Fruit fly (Drosophila melanogaster) whole organism, embryonic: ENCODE data around the gene CG33795.
A peak's percentile ranks its signal among the peaks of the same experiment; 100 is the strongest.

Source experiments
- ATbp ChIP-seq: fragments of 200-800 bp; sonication (Bioruptor generic); optimal IDR thresholded peaks from 2 replicates; lab custom pipeline; 2017; ENCODE audit warnings: missing biosample characterization, mild to moderate bottlenecking, missing genetic modification characterization, missing genetic modification reagents
- Abd-B ChIP-seq: fragments of 200-800 bp; sonication (Bioruptor generic); optimal IDR thresholded peaks from 2 replicates; lab custom pipeline; 2018; ENCODE audit warnings: missing biosample characterization, mild to moderate bottlenecking, missing genetic modification characterization, moderate library complexity
- CG10543 ChIP-seq: fragments of 200-800 bp; sonication (Bioruptor generic); optimal IDR thresholded peaks from 3 replicates; lab custom pipeline; 2017; ENCODE audit warnings: missing biosample characterization, mild to moderate bottlenecking, missing genetic modification characterization, moderate library complexity
- CG10654 ChIP-seq: fragments of 200-800 bp; sonication (Bioruptor generic); optimal IDR thresholded peaks from 2 replicates; lab custom pipeline; 2016; ENCODE audit warnings: missing biosample characterization, missing genetic modification characterization
- CG11504 ChIP-seq: fragments of 200-800 bp; sonication (Bioruptor generic); optimal IDR thresholded peaks from 3 replicates; lab custom pipeline; 2019; ENCODE audit warnings: missing biosample characterization, mild to moderate bottlenecking, missing genetic modification characterization, moderate library complexity
- CG11723 ChIP-seq: fragments of 200-800 bp; sonication (Bioruptor generic); optimal IDR thresholded peaks from 2 replicates; lab custom pipeline; 2017; ENCODE audit warnings: missing biosample characterization, mild to moderate bottlenecking, missing genetic modification characterization
- CG12155 ChIP-seq: fragments of 200-800 bp; sonication (Bioruptor generic); optimal IDR thresholded peaks from 3 replicates; lab custom pipeline; 2016; ENCODE audit warnings: missing biosample characterization, missing genetic modification characterization
- CG12236 ChIP-seq: fragments of 200-800 bp; sonication (Bioruptor generic); optimal IDR thresholded peaks from 2 replicates; lab custom pipeline; 2016; ENCODE audit warnings: missing biosample characterization, missing genetic modification characterization
- CG12744 ChIP-seq: fragments of 200-800 bp; sonication (Bioruptor generic); optimal IDR thresholded peaks from 2 replicates; lab custom pipeline; 2016; ENCODE audit warnings: missing biosample characterization, missing genetic modification characterization
- CG14441 ChIP-seq: fragments of 200-800 bp; sonication (Bioruptor generic); IDR thresholded peaks from 2 replicates; pipeline ENCODE4 v1.3.6; 2022; ENCODE audit warnings: missing biosample characterization, missing genetic modification characterization
- CG16863 ChIP-seq: fragments of 200-800 bp; sonication (Bioruptor generic); optimal IDR thresholded peaks from 3 replicates; lab custom pipeline; 2016; ENCODE audit warnings: missing biosample characterization, missing genetic modification characterization
- CG2678 ChIP-seq: fragments of 200-800 bp; sonication (Bioruptor generic); optimal IDR thresholded peaks from 3 replicates; lab custom pipeline; 2019; ENCODE audit warnings: missing biosample characterization, mild to moderate bottlenecking, missing genetic modification characterization, moderate library complexity
- CG34224 ChIP-seq: fragments of 200-800 bp; sonication (Bioruptor generic); IDR thresholded peaks from 3 replicates; pipeline ENCODE4 v1.3.6; 2022; ENCODE audit warnings: missing biosample characterization, missing genetic modification characterization; ENCODE audit not compliant: partially characterized antibody
- CG6254 ChIP-seq: fragments of 200-800 bp; sonication (Bioruptor generic); optimal IDR thresholded peaks from 3 replicates; lab custom pipeline; 2017; ENCODE audit warnings: mild to moderate bottlenecking, missing biosample characterization, missing genetic modification reagents, missing genetic modification characterization
- CG6813 ChIP-seq: fragments of 200-800 bp; sonication (Bioruptor generic); optimal IDR thresholded peaks from 2 replicates; lab custom pipeline; 2017; ENCODE audit warnings: missing biosample characterization, missing genetic modification characterization, mild to moderate bottlenecking, moderate library complexity, missing genetic modification reagents
- CG7839 ChIP-seq: fragments of 200-800 bp; sonication (Bioruptor generic); optimal IDR thresholded peaks from 3 replicates; lab custom pipeline; 2018; ENCODE audit warnings: missing biosample characterization, mild to moderate bottlenecking, missing genetic modification characterization, moderate library complexity
- CG8944 ChIP-seq: fragments of 200-800 bp; sonication (Bioruptor generic); optimal IDR thresholded peaks from 3 replicates; lab custom pipeline; 2016; ENCODE audit warnings: missing biosample characterization, missing genetic modification characterization
- CG9932 ChIP-seq: fragments of 200-800 bp; sonication (Bioruptor generic); IDR thresholded peaks from 2 replicates; pipeline ENCODE4 v1.3.6; 2022; ENCODE audit warnings: missing biosample characterization, missing genetic modification characterization
- CkIIα-i1 ChIP-seq: fragments of 200-800 bp; sonication (Bioruptor generic); IDR thresholded peaks from 2 replicates; pipeline ENCODE4 v1.3.6; 2022; ENCODE audit warnings: missing biosample characterization, missing genetic modification characterization
- D19A ChIP-seq: fragments of 200-800 bp; optimal IDR thresholded peaks from 3 replicates; lab custom pipeline; 2019; ENCODE audit warnings: missing biosample characterization, mild to moderate bottlenecking, missing genetic modification characterization, moderate library complexity
- HHEX ChIP-seq: fragments of 200-800 bp; sonication (Bioruptor generic); optimal IDR thresholded peaks from 3 replicates; lab custom pipeline; 2017; ENCODE audit warnings: missing biosample characterization, mild to moderate bottlenecking, missing genetic modification characterization, missing genetic modification reagents
- HmgZ ChIP-seq: fragments of 200-800 bp; sonication (Bioruptor generic); optimal IDR thresholded peaks from 2 replicates; lab custom pipeline; 2018; ENCODE audit warnings: missing biosample characterization, mild to moderate bottlenecking, missing genetic modification characterization
- Hr3 ChIP-seq: fragments of 200-800 bp; sonication (Bioruptor generic); optimal IDR thresholded peaks from 3 replicates; lab custom pipeline; 2016; ENCODE audit warnings: missing biosample characterization, missing genetic modification characterization
- Lpt ChIP-seq: fragments of >200 bp; optimal IDR thresholded peaks from 2 replicates; lab custom pipeline; 2018; ENCODE audit warnings: missing biosample characterization, missing genetic modification characterization
- Mes4 ChIP-seq: fragments of 200-800 bp; sonication (Bioruptor generic); optimal IDR thresholded peaks from 2 replicates; lab custom pipeline; 2016; ENCODE audit warnings: missing biosample characterization, missing genetic modification characterization
- Myb ChIP-seq: fragments of 200-800 bp; sonication (Bioruptor generic); optimal IDR thresholded peaks from 2 replicates; lab custom pipeline; 2016; ENCODE audit warnings: missing biosample characterization, missing genetic modification characterization
- Nf-YA ChIP-seq: fragments of 200-800 bp; sonication (Bioruptor generic); IDR thresholded peaks from 2 replicates; pipeline ENCODE4 v1.3.6; 2022; ENCODE audit warnings: missing biosample characterization, missing genetic modification characterization
- Nf-YC ChIP-seq: fragments of 200-800 bp; optimal IDR thresholded peaks from 3 replicates; lab custom pipeline; 2019; ENCODE audit warnings: missing biosample characterization, mild to moderate bottlenecking, missing genetic modification characterization, moderate library complexity
- Side ChIP-seq: fragments of 200-800 bp; sonication (Bioruptor generic); optimal IDR thresholded peaks from 2 replicates; lab custom pipeline; 2016; ENCODE audit warnings: missing biosample characterization, missing genetic modification characterization
- Trl ChIP-seq, 3 experiments: fragments of >200 bp in 2 of 3; fragments of 200-800 bp in 1 of 3; sonication (Bioruptor generic) in 1 of 3; optimal IDR thresholded peaks; 2 replicates in 1 of 3; 3 replicates in 2 of 3; lab custom pipeline; 2016 to 2017; ENCODE audit warnings: missing biosample characterization in 1 of 3, missing genetic modification characterization in 1 of 3
- Usf ChIP-seq: fragments of 200-800 bp; sonication (Bioruptor generic); optimal IDR thresholded peaks from 2 replicates; lab custom pipeline; 2017; ENCODE audit warnings: missing genotype, missing biosample characterization, missing genetic modification characterization
- ab ChIP-seq: fragments of 200-800 bp; sonication (Bioruptor generic); optimal IDR thresholded peaks from 2 replicates; lab custom pipeline; 2016; ENCODE audit warnings: missing biosample characterization, missing genetic modification characterization
- aop ChIP-seq: fragments of 200-800 bp; sonication (Bioruptor generic); IDR thresholded peaks from 2 replicates; pipeline ENCODE4 v1.3.6; 2022; ENCODE audit warnings: missing biosample characterization, missing genetic modification characterization
- az2 ChIP-seq: fragments of 200-800 bp; sonication (Bioruptor generic); optimal IDR thresholded peaks from 3 replicates; lab custom pipeline; 2016; ENCODE audit warnings: missing biosample characterization, missing genetic modification characterization
- bowl ChIP-seq: fragments of 200-800 bp; sonication (Bioruptor generic); IDR thresholded peaks from 2 replicates; pipeline ENCODE4 v1.3.6; 2022; ENCODE audit warnings: missing biosample characterization, missing genetic modification characterization
- caup ChIP-seq: fragments of 200-800 bp; sonication (Bioruptor generic); optimal IDR thresholded peaks from 3 replicates; lab custom pipeline; 2017; ENCODE audit warnings: missing biosample characterization, mild to moderate bottlenecking, missing genetic modification characterization, moderate library complexity; ENCODE audit not compliant: severe bottlenecking
- chn ChIP-seq: fragments of 200-800 bp; sonication (Bioruptor generic); optimal IDR thresholded peaks from 2 replicates; lab custom pipeline; 2016; ENCODE audit warnings: missing biosample characterization, missing genetic modification characterization
- da ChIP-seq: fragments of 200-800 bp; sonication (Bioruptor generic); optimal IDR thresholded peaks from 2 replicates; lab custom pipeline; 2016; ENCODE audit warnings: missing biosample characterization, missing genetic modification characterization
- dimm ChIP-seq: fragments of 200-800 bp; sonication (Bioruptor generic); IDR thresholded peaks from 2 replicates; pipeline ENCODE4 v1.3.6; 2022; ENCODE audit warnings: missing biosample characterization, missing genetic modification characterization
- dmrt11E ChIP-seq: fragments of 200-800 bp; sonication (Bioruptor generic); optimal IDR thresholded peaks from 3 replicates; lab custom pipeline; 2018; ENCODE audit warnings: missing biosample characterization, mild to moderate bottlenecking, missing genetic modification characterization, moderate library complexity
- exex ChIP-seq: fragments of 200-800 bp; sonication (Bioruptor generic); optimal IDR thresholded peaks from 4 replicates; lab custom pipeline; 2018; ENCODE audit warnings: missing biosample characterization, mild to moderate bottlenecking, missing genetic modification characterization, moderate library complexity
- fd3F ChIP-seq: fragments of 200-800 bp; sonication (Bioruptor generic); optimal IDR thresholded peaks from 2 replicates; lab custom pipeline; 2018; ENCODE audit warnings: missing biosample characterization, mild to moderate bottlenecking, missing genetic modification characterization, moderate library complexity
- gt ChIP-seq: fragments of 200-800 bp; sonication (Bioruptor generic); IDR thresholded peaks from 2 replicates; pipeline ENCODE4 v1.3.6; 2022; ENCODE audit warnings: missing biosample characterization, missing genetic modification characterization
- hb ChIP-seq: fragments of 200-800 bp; sonication (Bioruptor generic); IDR thresholded peaks from 3 replicates; pipeline ENCODE4 v1.3.6; 2022; ENCODE audit warnings: missing biosample characterization, missing genetic modification characterization; ENCODE audit not compliant: partially characterized antibody
- kni ChIP-seq: fragments of 200-800 bp; sonication (Bioruptor generic); optimal IDR thresholded peaks from 3 replicates; lab custom pipeline; 2017; ENCODE audit warnings: mild to moderate bottlenecking, missing biosample characterization, missing genetic modification reagents, missing genetic modification characterization
- oc ChIP-seq: fragments of 200-800 bp; sonication (Bioruptor generic); optimal IDR thresholded peaks from 2 replicates; lab custom pipeline; 2018; ENCODE audit warnings: missing biosample characterization, mild to moderate bottlenecking, missing genetic modification characterization, moderate library complexity
- psq ChIP-seq: fragments of 200-800 bp; sonication (Bioruptor generic); optimal IDR thresholded peaks from 2 replicates; lab custom pipeline; 2017; ENCODE audit warnings: missing biosample characterization, missing genetic modification characterization
- sima ChIP-seq: fragments of 200-800 bp; sonication (Bioruptor generic); optimal IDR thresholded peaks from 2 replicates; lab custom pipeline; 2016; ENCODE audit warnings: missing biosample characterization, missing genetic modification characterization
- sna ChIP-seq: fragments of 200-800 bp; sonication (Bioruptor generic); IDR thresholded peaks from 2 replicates; pipeline ENCODE4 v1.3.6; 2022; ENCODE audit warnings: missing biosample characterization, missing genetic modification characterization; ENCODE audit not compliant: partially characterized antibody
- sob ChIP-seq: fragments of 200-800 bp; sonication (Bioruptor generic); IDR thresholded peaks from 2 replicates; pipeline ENCODE4 v1.3.6; 2022; ENCODE audit warnings: missing biosample characterization, missing genetic modification characterization
- sug ChIP-seq: fragments of 200-800 bp; optimal IDR thresholded peaks from 2 replicates; lab custom pipeline; 2019; ENCODE audit warnings: missing biosample characterization, mild to moderate bottlenecking, missing genetic modification characterization, moderate library complexity
- yki ChIP-seq: fragments of >200 bp; optimal IDR thresholded peaks from 3 replicates; lab custom pipeline; 2018

The CG33795 gene

dm6 chr3L:16147819-16148236, 23.4 kb downstream of the CG33795 start (continued):
- TF ChIP-seq CG11723 (GFP tag; lab: Kevin White, UChicago) (no peak), oc (tag; lab: Kevin White, UChicago) (no peak), D19A (no peak), HmgZ (tag; lab: Kevin White, UChicago) (no peak), bowl (GFP tag; lab: Robert Waterston, UW) (no peak), exex (tag; lab: Kevin White, UChicago) (peak; percentile 9), CkIIα-i1 (GFP tag; lab: Robert Waterston, UW) (no peak), ATbp (GFP tag; lab: Kevin White, UChicago) (no peak), Nf-YC (tag; lab: Kevin White, UChicago) (no peak), HHEX (GFP tag; lab: Kevin White, UChicago) (peak; percentile 1), kni (GFP tag; lab: Kevin White, UChicago) (no peak), Trl (optimal IDR thresholded peaks at IDR 0.05; lab: Kevin White, UChicago) (no peak), Trl (GFP tag; optimal IDR thresholded peaks at IDR 0.05; lab: Kevin White, UChicago) (no peak), Usf (no peak), caup (GFP tag; lab: Kevin White, UChicago) (peak; percentile 28), az2 (no peak), CG12744 (GFP tag; lab: Kevin White, UChicago) (no peak), fd3F (GFP tag; lab: Kevin White, UChicago) (no peak), CG6254 (no peak), CG12236 (GFP tag; lab: Kevin White, UChicago) (no peak), Hr3 (no peak), CG6813 (GFP tag; lab: Kevin White, UChicago) (no peak), sna (GFP tag; lab: Robert Waterston, UW) (no peak), Nf-YA (GFP tag; lab: Robert Waterston, UW) (no peak), Abd-B (peak; percentile 15), CG34224 (GFP tag; lab: Robert Waterston, UW) (no peak), CG12155 (GFP tag; lab: Kevin White, UChicago) (no peak), hb (GFP tag; lab: Robert Waterston, UW) (no peak), dimm (GFP tag; lab: Robert Waterston, UW) (no peak), Mes4 (GFP tag; lab: Kevin White, UChicago) (no peak), Myb (peak; percentile 6), yki (lab: Kevin White, UChicago) (no peak), sob (GFP tag; lab: Robert Waterston, UW) (no peak), chn (GFP tag; lab: Kevin White, UChicago) (no peak), CG10654 (GFP tag; lab: Kevin White, UChicago) (no peak), da (GFP tag; lab: Kevin White, UChicago) (no peak), CG11504 (tag; lab: Kevin White, UChicago) (peak; percentile 63), CG2678 (peak; percentile 68), Lpt (GFP tag; lab: Kevin White, UChicago) (no peak), CG10543 (peak; percentile 46), CG9932 (GFP tag; lab: Robert Waterston, UW) (no peak), Side (GFP tag; lab: Kevin White, UChicago) (no peak), CG8944 (no peak), sima (GFP tag; lab: Kevin White, UChicago) (no peak), psq (GFP tag; lab: Kevin White, UChicago) (no peak), CG16863 (GFP tag; lab: Kevin White, UChicago) (no peak), dmrt11E (no peak), aop (GFP tag; lab: Robert Waterston, UW) (no peak), ab (GFP tag; lab: Kevin White, UChicago) (no peak), gt (GFP tag; lab: Robert Waterston, UW) (no peak), CG7839 (tag; lab: Kevin White, UChicago) (peak; percentile 48), CG14441 (no peak), sug (peak; percentile 27)
